Worm (Caenorhabditis elegans): ENCODE data around the gene spl-2.

- TF ChIP-seq efl-1 (optimal IDR thresholded peaks at IDR 0.05) (no peak), efl-1 (GFP tag; optimal IDR thresholded peaks at IDR 0.05 in 1 of 2) (peak in 1 of 2 experiments; percentile 73), nhr-90 (tag; optimal IDR thresholded peaks at IDR 0.05; ENCODE audit: poor library complexity) (no peak), fos-1 (tag; optimal IDR thresholded peaks at IDR 0.05) (no peak), nhr-77 (tag; optimal IDR thresholded peaks at IDR 0.05) (no peak), unc-86 (tag; optimal IDR thresholded peaks at IDR 0.05) (no peak), Y116A8C.19 (tag; optimal IDR thresholded peaks at IDR 0.05; ENCODE audit: borderline replicate concordance) (no peak), egl-27 (tag; optimal IDR thresholded peaks at IDR 0.05) (no peak), nhr-28 (tag; optimal IDR thresholded peaks at IDR 0.05) (no peak), fkh-10 (GFP tag; optimal IDR thresholded peaks at IDR 0.05) (no peak), pqm-1 (tag; optimal IDR thresholded peaks at IDR 0.05) (no peak), zag-1 (tag; optimal IDR thresholded peaks at IDR 0.05) (no peak)
Measured at ce11 chrV:9143896-9144295, 2.8 kb downstream of the spl-2 start.

Data from whole organism, L1 larva.